Worm (Caenorhabditis elegans): ENCODE data around the gene enee-1.

DNA sequence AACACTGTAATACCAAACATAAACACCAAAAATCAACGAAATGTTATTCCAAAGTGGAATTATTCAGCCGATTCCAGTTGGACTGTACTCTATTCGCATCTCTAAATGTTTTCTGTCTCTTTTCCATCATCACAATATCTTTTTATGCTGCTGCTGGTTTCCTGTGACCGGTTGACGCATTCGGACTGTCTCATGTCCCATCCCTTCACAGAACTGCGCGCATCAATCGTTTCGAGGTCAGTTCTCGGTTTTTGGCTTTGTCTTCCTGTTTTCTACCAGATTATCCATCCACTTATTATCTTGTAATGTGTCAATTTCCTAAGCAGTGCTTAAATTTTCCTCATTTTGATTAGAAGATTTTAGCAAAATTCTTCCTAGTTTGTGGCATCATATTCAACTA is 35.6 kb downstream of the enee-1 start:
- no peak for TF ChIP-seq mcd-1 (GFP tag; IDR thresholded peaks at IDR 0.05)
- TF ChIP-seq sdz-38 (tag; optimal IDR thresholded peaks at IDR 0.05), result no peak

Data from whole organism, young adult.